Worm (Caenorhabditis elegans) whole organism, mixed stage, embryonic: Measurements from ENCODE around the gene wrn-1.

ENCODE experiments used
- ceh-39 ChIP-seq: fragments of 150-350 bp; optimal IDR thresholded peaks from 2 replicates; lab custom pipeline; 2014; ENCODE audit warnings: missing biosample characterization, missing genetic modification characterization
- ces-1 ChIP-seq: fragments of 150-350 bp; optimal IDR thresholded peaks from 2 replicates; lab custom pipeline; 2014; ENCODE audit warnings: missing biosample characterization, missing genetic modification reagents, missing genetic modification characterization
- elt-1 ChIP-seq: sonication (generic microtip); optimal IDR thresholded peaks from 2 replicates; lab custom pipeline; 2017; ENCODE audit warnings: missing genetic modification characterization, mild to moderate bottlenecking, missing compliant biosample characterization, antibody characterized with exemption, moderate library complexity, borderline replicate concordance; ENCODE audit not compliant: insufficient read depth
- flh-1 ChIP-seq: fragments of 200-800 bp; sonication (Bioruptor generic); optimal IDR thresholded peaks from 2 replicates; lab custom pipeline; 2018; ENCODE audit warnings: mild to moderate bottlenecking, missing genetic modification characterization, moderate library complexity, missing compliant biosample characterization
- mab-5 ChIP-seq: fragments of 150-350 bp; optimal IDR thresholded peaks from 2 replicates; lab custom pipeline; 2014; ENCODE audit warnings: missing biosample characterization, missing genetic modification characterization
- unc-39 ChIP-seq: fragments of 150-350 bp; optimal IDR thresholded peaks from 2 replicates; lab custom pipeline; 2014; ENCODE audit warnings: missing biosample characterization, missing genetic modification characterization
- ztf-11 ChIP-seq: fragments of 150-350 bp; optimal IDR thresholded peaks from 2 replicates; lab custom pipeline; 2014; ENCODE audit warnings: missing biosample characterization, missing genetic modification characterization

DNA sequence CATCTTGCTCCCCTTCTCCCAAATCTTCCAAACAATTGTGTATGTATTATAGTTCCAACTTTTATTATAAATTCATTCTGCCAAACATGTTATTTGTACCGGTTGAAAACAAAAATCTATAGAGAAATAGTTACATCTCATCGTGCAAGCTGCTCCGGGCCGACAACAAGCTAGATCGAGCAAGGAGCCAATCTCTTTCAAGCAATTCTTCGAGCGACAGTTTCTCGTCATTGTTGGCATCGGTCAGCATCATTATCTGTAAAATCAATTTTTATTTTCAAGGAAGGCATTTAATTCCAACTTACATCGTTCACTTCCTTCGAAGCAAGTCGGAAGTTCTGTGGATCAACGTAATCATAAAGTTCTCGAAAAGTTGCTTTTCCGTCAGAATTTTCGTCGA is 36.2 kb downstream of the wrn-1 start:
- TF ChIP-seq ztf-11 (tag; lab: Kevin White, UChicago) = no peak
- no peak for TF ChIP-seq unc-39
- no peak for TF ChIP-seq ces-1
- TF ChIP-seq elt-1 (tag; lab: Kevin White, UChicago) = no peak
- no peak for TF ChIP-seq ceh-39 (tag; lab: Kevin White, UChicago)
- TF ChIP-seq flh-1 = no peak
- no peak for TF ChIP-seq mab-5 (tag; lab: Kevin White, UChicago)
